Fruit fly (Drosophila melanogaster) whole organism, pupa: Measurements from ENCODE around the gene CG10185.

Experiments
- CG10348 ChIP-seq: fragments of 200-800 bp; sonication (Bioruptor generic); IDR thresholded peaks from 2 replicates; pipeline ENCODE4 v1.3.6; 2022; ENCODE audit warnings: missing biosample characterization, missing genetic modification characterization
- CG8159 ChIP-seq: fragments of 200-800 bp; sonication (Bioruptor generic); optimal IDR thresholded peaks from 3 replicates; lab custom pipeline; 2018; ENCODE audit warnings: missing biosample characterization, mild to moderate bottlenecking, missing genetic modification characterization, moderate library complexity
- CG9948 ChIP-seq: fragments of 200-800 bp; sonication (Bioruptor generic); optimal IDR thresholded peaks from 2 replicates; lab custom pipeline; 2018; ENCODE audit warnings: missing biosample characterization, mild to moderate bottlenecking, missing genetic modification characterization, moderate library complexity
- EcR ChIP-seq: fragments of 200-800 bp; sonication (Bioruptor generic); optimal IDR thresholded peaks from 3 replicates; lab custom pipeline; 2019; ENCODE audit warnings: missing biosample characterization, missing genetic modification characterization, mild to moderate bottlenecking, moderate library complexity, missing genetic modification reagents
- Snoo ChIP-seq: fragments of 200-800 bp; sonication (Bioruptor generic); optimal IDR thresholded peaks from 3 replicates; lab custom pipeline; 2017; ENCODE audit warnings: missing biosample characterization, mild to moderate bottlenecking, missing genetic modification characterization, inconsistent platforms

- TF ChIP-seq CG9948 (tag; lab: Kevin White, UChicago) (no peak), Snoo (tag; lab: Kevin White, UChicago) (no peak), EcR (GFP tag; lab: Kevin White, UChicago) (no peak), CG10348 (GFP tag; lab: Robert Waterston, UW) (no peak), CG8159 (no peak)
Measured at dm6 chr3R:16030445-16030844, 36.9 kb downstream of the CG10185 start.
